Worm (Caenorhabditis elegans) whole organism, young adult: ENCODE measurements around the gene sfxn-1.3.

ENCODE experiments used
- B0019.2 ChIP-seq: fragments of 200-800 bp; sonication (Bioruptor generic); conservative IDR thresholded peaks from 2 replicates; pipeline ENCODE4 v1.3.6; 2022; ENCODE audit warnings: missing genetic modification reagents, missing genetic modification characterization, missing compliant biosample characterization
- B0261.1 ChIP-seq: sonication (generic microtip); optimal IDR thresholded peaks from 2 replicates; lab custom pipeline; 2016; ENCODE audit warnings: mild to moderate bottlenecking, missing genetic modification characterization, moderate library complexity, missing compliant biosample characterization
- F37B4.10 ChIP-seq: fragments of 200-800 bp; sonication (Bioruptor generic); IDR thresholded peaks from 2 replicates; pipeline ENCODE4 v1.3.6; 2022; ENCODE audit warnings: missing genetic modification characterization, missing compliant biosample characterization
- ama-1 ChIP-seq, 3 experiments: fragments of 150-350 bp in 1 of 3; sonication (generic microtip) in 2 of 3; optimal IDR thresholded peaks; 2 replicates each; lab custom pipeline; 2014 to 2018; ENCODE audit warnings: missing biosample characterization in 2 of 3, missing genetic modification characterization in 2 of 3, missing genetic modification reagents in 2 of 3
- ceh-58 ChIP-seq: fragments of 200-800 bp; sonication (Bioruptor generic); IDR thresholded peaks from 2 replicates; pipeline ENCODE4 v1.3.6; 2022; ENCODE audit warnings: missing genetic modification characterization, missing compliant biosample characterization
- chd-7 ChIP-seq: sonication (generic microtip); optimal IDR thresholded peaks from 2 replicates; lab custom pipeline; 2016; ENCODE audit warnings: mild to moderate bottlenecking, missing genetic modification characterization, moderate library complexity, missing compliant biosample characterization
- him-1 ChIP-seq: sonication (generic microtip); optimal IDR thresholded peaks from 2 replicates; lab custom pipeline; 2016; ENCODE audit warnings: missing genotype, missing genetic modification reagents, missing genetic modification characterization, missing compliant biosample characterization
- let-526 ChIP-seq: fragments of 200-800 bp; sonication (Bioruptor generic); IDR thresholded peaks from 2 replicates; pipeline ENCODE4 v1.3.6; 2022; ENCODE audit warnings: missing genetic modification reagents, missing genetic modification characterization, missing compliant biosample characterization
- lsy-27 ChIP-seq: sonication (generic microtip); optimal IDR thresholded peaks from 2 replicates; lab custom pipeline; 2017; ENCODE audit warnings: missing genetic modification characterization, mild to moderate bottlenecking, missing compliant biosample characterization, antibody characterized with exemption, missing genotype, borderline replicate concordance; ENCODE audit not compliant: insufficient read depth
- nfya-1 ChIP-seq: sonication (generic microtip); optimal IDR thresholded peaks from 2 replicates; lab custom pipeline; 2017; ENCODE audit warnings: antibody characterized with exemption, missing compliant biosample characterization, missing genetic modification characterization, borderline replicate concordance; ENCODE audit not compliant: insufficient read depth
- nhr-179 ChIP-seq: sonication (generic microtip); optimal IDR thresholded peaks from 2 replicates; lab custom pipeline; 2016; ENCODE audit warnings: mild to moderate bottlenecking, missing genetic modification characterization, missing compliant biosample characterization
- pha-4 ChIP-seq: fragments of 150-350 bp; sonication (generic microtip); optimal IDR thresholded peaks from 2 replicates; lab custom pipeline; 2014; ENCODE audit warnings: missing biosample characterization, missing genetic modification reagents, missing genetic modification characterization
- xnd-1 ChIP-seq: sonication (generic microtip); optimal IDR thresholded peaks from 2 replicates; lab custom pipeline; 2016; ENCODE audit warnings: missing genotype, missing genetic modification reagents, missing genetic modification characterization, missing compliant biosample characterization
- ztf-3 ChIP-seq: fragments of 200-800 bp; sonication (Bioruptor generic); optimal IDR thresholded peaks from 2 replicates; lab custom pipeline; 2018; ENCODE audit warnings: mild to moderate bottlenecking, missing genetic modification characterization, missing compliant biosample characterization

DNA sequence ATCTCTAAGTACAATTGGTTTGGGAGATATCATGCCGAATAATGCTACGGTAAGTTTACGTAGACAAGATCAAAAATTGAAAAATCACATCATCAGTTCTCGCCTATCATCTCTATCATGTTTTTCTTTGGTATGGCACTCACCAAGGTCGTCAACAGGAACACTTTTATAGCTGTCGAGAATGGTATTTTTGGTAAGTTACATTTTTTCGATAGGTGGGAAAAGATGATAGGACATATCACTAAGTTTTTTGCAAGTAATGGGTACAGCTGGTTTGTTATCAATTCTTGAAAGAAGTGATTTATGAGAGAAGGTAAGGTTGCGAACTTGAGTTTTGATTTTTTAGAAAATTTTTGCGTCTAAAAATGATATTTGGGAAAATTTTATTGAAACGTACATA, 18.7 kb upstream of the sfxn-1.3 start:
- TF ChIP-seq lsy-27 (tag; lab: Kevin White, UChicago) = no peak
- TF ChIP-seq B0261.1 (tag; lab: Kevin White, UChicago) = no peak
- TF ChIP-seq xnd-1 (tag; lab: Kevin White, UChicago) = no peak
- no peak for TF ChIP-seq pha-4 (tag; lab: Kevin White, UChicago)
- TF ChIP-seq nhr-179 (tag; lab: Kevin White, UChicago) = no peak
- no peak for TF ChIP-seq ceh-58
- no peak for TF ChIP-seq F37B4.10 (GFP tag; lab: Robert Waterston, UW)
- no peak for TF ChIP-seq nfya-1 (tag; lab: Kevin White, UChicago)
- TF ChIP-seq B0019.2 (GFP tag; lab: Robert Waterston, UW) = no peak
- no peak for TF ChIP-seq let-526 (GFP tag; lab: Robert Waterston, UW)
- no peak for TF ChIP-seq ztf-3
- TF ChIP-seq him-1 (tag; lab: Kevin White, UChicago) = no peak
- no peak for TF ChIP-seq ama-1 (optimal IDR thresholded peaks at IDR 0.05; lab: Kevin White, UChicago)
- TF ChIP-seq ama-1 (GFP tag; optimal IDR thresholded peaks at IDR 0.05; lab: Kevin White, UChicago) = no peak
- TF ChIP-seq chd-7 (tag; lab: Kevin White, UChicago) = no peak
